Fruit fly (Drosophila melanogaster) whole organism, prepupa: ENCODE results near the gene srp.

Experiments
- CG10631 ChIP-seq: fragments of 200-800 bp; sonication (Bioruptor generic); optimal IDR thresholded peaks from 2 replicates; lab custom pipeline; 2016; ENCODE audit warnings: missing biosample characterization, missing genetic modification characterization
- CG15336 ChIP-seq: fragments of 200-800 bp; sonication (Bioruptor generic); IDR thresholded peaks from 2 replicates; pipeline ENCODE4 v1.3.6; 2022; ENCODE audit warnings: missing biosample characterization, missing genetic modification characterization
- CG16779 ChIP-seq: fragments of 200-800 bp; sonication (Bioruptor generic); optimal IDR thresholded peaks from 3 replicates; lab custom pipeline; 2017; ENCODE audit warnings: missing biosample characterization, mild to moderate bottlenecking, missing genetic modification characterization
- CG3032 ChIP-seq: fragments of 200-800 bp; optimal IDR thresholded peaks from 2 replicates; lab custom pipeline; 2019; ENCODE audit warnings: missing biosample characterization, mild to moderate bottlenecking, missing genetic modification characterization, moderate library complexity
- CG31627 ChIP-seq: fragments of 200-800 bp; sonication (Bioruptor generic); optimal IDR thresholded peaks from 3 replicates; lab custom pipeline; 2016; ENCODE audit warnings: missing biosample characterization, missing genetic modification characterization
- CG34406 ChIP-seq: fragments of 200-800 bp; sonication (Bioruptor generic); optimal IDR thresholded peaks from 3 replicates; lab custom pipeline; 2016; ENCODE audit warnings: missing biosample characterization, missing genetic modification characterization
- CG6163 ChIP-seq: fragments of 200-800 bp; sonication (Bioruptor generic); IDR thresholded peaks from 3 replicates; pipeline ENCODE4 v1.3.6; 2022; ENCODE audit warnings: missing biosample characterization, missing genetic modification characterization
- CG6792 ChIP-seq: fragments of 200-800 bp; sonication (Bioruptor generic); optimal IDR thresholded peaks from 3 replicates; lab custom pipeline; 2016; ENCODE audit warnings: missing biosample characterization, missing genetic modification characterization
- CG7368 ChIP-seq: fragments of 200-800 bp; sonication (Bioruptor generic); optimal IDR thresholded peaks from 3 replicates; lab custom pipeline; 2016; ENCODE audit warnings: missing biosample characterization, missing genetic modification characterization
- Eip93F ChIP-seq: fragments of 200-800 bp; sonication (Bioruptor generic); optimal IDR thresholded peaks from 2 replicates; lab custom pipeline; 2016; ENCODE audit warnings: missing biosample characterization, mild to moderate bottlenecking, missing genetic modification characterization
- Sox14 ChIP-seq: fragments of 200-800 bp; sonication (Bioruptor generic); optimal IDR thresholded peaks from 3 replicates; lab custom pipeline; 2016; ENCODE audit warnings: missing biosample characterization, missing genetic modification characterization
- eg ChIP-seq: fragments of 200-800 bp; sonication (Bioruptor generic); IDR thresholded peaks from 3 replicates; pipeline ENCODE4 v1.3.6; 2022; ENCODE audit warnings: missing biosample characterization, missing genetic modification characterization
- fkh ChIP-seq: fragments of 200-800 bp; sonication (Bioruptor generic); optimal IDR thresholded peaks from 3 replicates; lab custom pipeline; 2017; ENCODE audit warnings: missing biosample characterization, mild to moderate bottlenecking, missing genetic modification characterization, moderate library complexity
- net ChIP-seq: fragments of 200-800 bp; sonication (Bioruptor generic); optimal IDR thresholded peaks from 3 replicates; lab custom pipeline; 2016; ENCODE audit warnings: missing biosample characterization, missing genetic modification characterization
- ss ChIP-seq, 2 experiments: fragments of 200-800 bp; sonication (Bioruptor generic); optimal IDR thresholded peaks; 2 replicates in 1 of 2; 3 replicates in 1 of 2; lab custom pipeline; 2017 to 2018; ENCODE audit warnings: mild to moderate bottlenecking in 2 of 2, missing biosample characterization in 2 of 2, missing genetic modification characterization in 2 of 2, moderate library complexity in 1 of 2

Gene srp

dm6 chr3R:16050621-16051328, 64.8 kb downstream of the srp start, which contains the start of gene msps:
TSS of gene msps (plus strand) at chr3R:16050801.
- TF ChIP-seq fkh (GFP tag; lab: Kevin White, UChicago), result peak; percentile 73
- no peak for TF ChIP-seq ss (GFP tag; optimal IDR thresholded peaks at IDR 0.05; lab: Kevin White, UChicago)
- peak; percentile 52 for TF ChIP-seq Sox14 (GFP tag; lab: Kevin White, UChicago)

DNA sequence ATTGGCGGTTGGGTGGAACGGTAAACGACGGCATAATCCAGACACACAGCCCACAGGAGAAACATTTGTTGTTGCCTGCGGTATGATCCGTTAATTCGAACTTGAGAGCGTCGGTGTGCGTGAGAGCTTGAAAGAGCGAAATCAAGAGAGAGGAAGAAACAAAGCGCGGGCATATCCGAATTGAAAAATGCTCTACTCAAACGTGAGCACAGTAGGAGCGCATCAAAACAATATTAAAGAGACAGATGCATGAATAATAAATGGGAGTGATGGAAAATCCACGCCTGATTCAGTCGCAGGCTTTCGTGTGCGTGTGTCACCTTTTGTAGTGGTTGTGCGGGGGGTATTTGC, 65.4 kb downstream of the srp start:
- TF ChIP-seq CG34406 (GFP tag; lab: Kevin White, UChicago) (no peak), CG16779 (tag; lab: Kevin White, UChicago) (peak; percentile 4), CG3032 (tag; lab: Kevin White, UChicago) (no peak), CG7368 (GFP tag; lab: Kevin White, UChicago) (peak; percentile 8), net (GFP tag; lab: Kevin White, UChicago) (no peak), CG6163 (peak; percentile 52; the same call in 2 of the 3 replicates), Eip93F (GFP tag; lab: Kevin White, UChicago) (no peak), CG15336 (GFP tag; lab: Robert Waterston, UW) (peak; percentile 71), CG10631 (no peak), CG6792 (GFP tag; lab: Kevin White, UChicago) (no peak), CG31627 (peak; percentile 19), eg (peak; percentile 72; the same call in 2 of the 3 replicates)
